Worm (Caenorhabditis elegans): Measurements from ENCODE around the gene F45F2.9.
A peak's percentile ranks its signal among the peaks of the same experiment; 100 is the strongest.

DNA sequence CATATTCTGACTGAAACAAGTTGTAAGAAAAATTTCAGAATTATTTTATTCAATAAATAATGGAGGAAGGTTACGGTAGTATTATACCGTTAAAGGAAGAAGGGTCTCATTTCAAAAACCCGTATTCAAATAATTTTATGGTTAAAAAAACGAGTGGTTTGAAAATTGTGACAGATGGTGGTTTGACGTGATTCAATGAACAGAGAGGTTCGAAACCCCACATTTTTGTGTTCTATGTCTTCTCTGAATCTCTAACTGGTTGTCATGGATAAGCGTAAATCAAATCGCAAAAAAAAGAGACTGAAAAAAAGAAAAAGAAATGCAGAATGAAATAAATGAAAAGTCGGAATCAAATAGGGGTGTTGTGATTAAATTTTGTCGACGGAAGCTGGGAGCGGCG lies 5.9 kb downstream of the F45F2.9 start, which contains the start of gene ZK994.6:
- TF ChIP-seq ces-1 (GFP tag; optimal IDR thresholded peaks at IDR 0.05): peak; percentile 37
- no peak for TF ChIP-seq lsy-2 (tag; optimal IDR thresholded peaks at IDR 0.05)
